Worm (Caenorhabditis elegans) whole organism, L4/young adult: ENCODE results near the gene let-653.

ENCODE experiments used
- W03F9.2 ChIP-seq: fragments of 150-350 bp; optimal IDR thresholded peaks from 2 replicates; lab custom pipeline; 2014; ENCODE audit warnings: missing biosample characterization, missing genetic modification characterization
- dao-5 ChIP-seq: sonication (generic microtip); optimal IDR thresholded peaks from 2 replicates; lab custom pipeline; 2016; ENCODE audit warnings: missing genotype, missing genetic modification characterization, moderate library complexity, missing compliant biosample characterization
- him-1 ChIP-seq: sonication (generic microtip); optimal IDR thresholded peaks from 2 replicates; lab custom pipeline; 2016; ENCODE audit warnings: missing genotype, missing genetic modification reagents, missing genetic modification characterization, missing compliant biosample characterization

let-653 gene

ce11 chrIV:11908733-11909132, 23.3 kb downstream of the let-653 start:
- TF ChIP-seq dao-5 (no peak), W03F9.2 (tag; lab: Kevin White, UChicago) (no peak), him-1 (tag; lab: Kevin White, UChicago) (no peak)

- TF ChIP-seq him-1 (tag; lab: Kevin White, UChicago) (no peak), dao-5 (no peak), W03F9.2 (tag; lab: Kevin White, UChicago) (no peak)
Measured at ce11 chrIV:11911723-11912122, 26.3 kb downstream of the let-653 start, which contains the start of gene VZK822L.2. Gene VZK822L.2 (plus strand): TSS chrIV:11912023.

ce11 chrIV:11913295-11913940, 28.0 kb downstream of the let-653 start:
- no peak for TF ChIP-seq W03F9.2 (tag; lab: Kevin White, UChicago)
- no peak for TF ChIP-seq dao-5
- TF ChIP-seq him-1 (tag; lab: Kevin White, UChicago): no peak

ce11 chrIV:11914260-11914836, 28.9 kb downstream of the let-653 start:
- TF ChIP-seq him-1 (tag; lab: Kevin White, UChicago): no peak
- no peak for TF ChIP-seq W03F9.2 (tag; lab: Kevin White, UChicago)
- no peak for TF ChIP-seq dao-5

- TF ChIP-seq dao-5 (no peak), W03F9.2 (tag; lab: Kevin White, UChicago) (no peak), him-1 (tag; lab: Kevin White, UChicago) (no peak)
Measured at ce11 chrIV:11914837-11915737, 29.7 kb downstream of the let-653 start, which contains the start of gene fat-6. Gene fat-6 (minus strand): TSS chrIV:11915687.

ce11 chrIV:11915768-11916453, 30.5 kb downstream of the let-653 start, which contains the start of gene ZK822.9:
Gene ZK822.9 (plus strand): TSS chrIV:11915947.
- no peak for TF ChIP-seq W03F9.2 (tag; lab: Kevin White, UChicago)
- TF ChIP-seq dao-5: no peak
- no peak for TF ChIP-seq him-1 (tag; lab: Kevin White, UChicago)

ce11 chrIV:11916907-11917306, 31.5 kb downstream of the let-653 start, which contains the start of gene ZK822.10:
Gene ZK822.10 (plus strand): TSS chrIV:11917137.
- TF ChIP-seq him-1 (tag; lab: Kevin White, UChicago): no peak
- no peak for TF ChIP-seq W03F9.2 (tag; lab: Kevin White, UChicago)

- TF ChIP-seq him-1 (tag; lab: Kevin White, UChicago): no peak
- no peak for TF ChIP-seq dao-5
- no peak for TF ChIP-seq W03F9.2 (tag; lab: Kevin White, UChicago)
Measured at ce11 chrIV:11917886-11918285, 32.5 kb downstream of the let-653 start.

- TF ChIP-seq W03F9.2 (tag; lab: Kevin White, UChicago) (no peak), dao-5 (no peak), him-1 (tag; lab: Kevin White, UChicago) (no peak)
Measured at ce11 chrIV:11919067-11919466, 33.7 kb downstream of the let-653 start.

ce11 chrIV:11922011-11922410, 36.6 kb downstream of the let-653 start, which contains the start of gene ZK822.1:
Gene ZK822.1 (minus strand): TSS chrIV:11922131.
- TF ChIP-seq W03F9.2 (tag; lab: Kevin White, UChicago): no peak
- TF ChIP-seq him-1 (tag; lab: Kevin White, UChicago): no peak
- TF ChIP-seq dao-5: no peak

ce11 chrIV:11923074-11923473, 37.7 kb downstream of the let-653 start, which contains the start of gene srlf-31:
Gene srlf-31 (minus strand): TSS chrIV:11923174.
- TF ChIP-seq him-1 (tag; lab: Kevin White, UChicago) (no peak), W03F9.2 (tag; lab: Kevin White, UChicago) (no peak), dao-5 (no peak)

- TF ChIP-seq dao-5 (no peak), W03F9.2 (tag; lab: Kevin White, UChicago) (no peak), him-1 (tag; lab: Kevin White, UChicago) (no peak)
Measured at ce11 chrIV:11924092-11924491, 38.7 kb downstream of the let-653 start.
